Worm (Caenorhabditis elegans) whole organism, late embryonic: ENCODE results near the gene hpl-2.

Experiments used
- C08G9.2 ChIP-seq: sonication (generic microtip); optimal IDR thresholded peaks from 2 replicates; lab custom pipeline; 2016; ENCODE audit warnings: mild to moderate bottlenecking, missing genetic modification characterization, moderate library complexity, missing compliant biosample characterization
- C38D4.7 ChIP-seq: fragments of 200-800 bp; sonication (Bioruptor generic); optimal IDR thresholded peaks from 2 replicates; lab custom pipeline; 2018; ENCODE audit warnings: mild to moderate bottlenecking, missing genetic modification characterization, moderate library complexity, missing compliant biosample characterization
- F13H6.1 ChIP-seq: sonication (generic microtip); optimal IDR thresholded peaks from 2 replicates; lab custom pipeline; 2016; ENCODE audit warnings: missing genetic modification characterization, missing compliant biosample characterization
- K02D7.2 ChIP-seq: sonication (generic microtip); optimal IDR thresholded peaks from 2 replicates; lab custom pipeline; 2017; ENCODE audit warnings: mild to moderate bottlenecking, missing genetic modification characterization, missing compliant biosample characterization
- K09A11.1 ChIP-seq: sonication (generic microtip); optimal IDR thresholded peaks from 2 replicates; lab custom pipeline; 2017; ENCODE audit warnings: antibody characterized with exemption, mild to moderate bottlenecking, missing genetic modification characterization, missing compliant biosample characterization; ENCODE audit not compliant: insufficient read depth
- Y22D7AL.16 ChIP-seq: sonication (generic microtip); optimal IDR thresholded peaks from 2 replicates; lab custom pipeline; 2016; ENCODE audit warnings: missing genetic modification characterization, missing compliant biosample characterization
- ahr-1 ChIP-seq: sonication (generic microtip); optimal IDR thresholded peaks from 2 replicates; lab custom pipeline; 2016; ENCODE audit warnings: missing genetic modification characterization, missing compliant biosample characterization
- ceh-14 ChIP-seq: sonication (generic microtip); optimal IDR thresholded peaks from 2 replicates; lab custom pipeline; 2016; ENCODE audit warnings: missing genotype, missing genetic modification characterization, missing compliant biosample characterization
- ceh-18 ChIP-seq: sonication (generic microtip); optimal IDR thresholded peaks from 2 replicates; lab custom pipeline; 2016; ENCODE audit warnings: missing genetic modification characterization, missing compliant biosample characterization
- ceh-30 ChIP-seq: fragments of 150-350 bp; optimal IDR thresholded peaks from 2 replicates; lab custom pipeline; 2014; ENCODE audit warnings: missing biosample characterization, missing genetic modification characterization
- ceh-31 ChIP-seq: sonication (generic microtip); optimal IDR thresholded peaks from 2 replicates; lab custom pipeline; 2016; ENCODE audit warnings: missing genetic modification characterization, missing compliant biosample characterization
- ceh-45 ChIP-seq: fragments of 200-800 bp; sonication (Bioruptor generic); IDR thresholded peaks from 2 replicates; pipeline ENCODE4 v1.3.6; 2022; ENCODE audit warnings: missing genetic modification reagents, missing genetic modification characterization, missing compliant biosample characterization
- ceh-6 ChIP-seq: fragments of 200-800 bp; sonication (Bioruptor generic); optimal IDR thresholded peaks from 2 replicates; lab custom pipeline; 2018; ENCODE audit warnings: mild to moderate bottlenecking, missing genetic modification characterization, missing compliant biosample characterization
- che-1 ChIP-seq: sonication (generic microtip); optimal IDR thresholded peaks from 2 replicates; lab custom pipeline; 2016; ENCODE audit warnings: mild to moderate bottlenecking, missing genetic modification characterization, missing compliant biosample characterization
- dmd-4 ChIP-seq: sonication (generic microtip); optimal IDR thresholded peaks from 2 replicates; lab custom pipeline; 2016; ENCODE audit warnings: borderline replicate concordance, missing genetic modification characterization, missing compliant biosample characterization
- dve-1 ChIP-seq: sonication (generic microtip); optimal IDR thresholded peaks from 2 replicates; lab custom pipeline; 2017; ENCODE audit warnings: antibody characterized with exemption, mild to moderate bottlenecking, missing genetic modification characterization, missing compliant biosample characterization
- elt-4 ChIP-seq: sonication (generic microtip); optimal IDR thresholded peaks from 2 replicates; lab custom pipeline; 2016; ENCODE audit warnings: missing genetic modification characterization, missing compliant biosample characterization
- ets-4 ChIP-seq: sonication (generic microtip); optimal IDR thresholded peaks from 2 replicates; lab custom pipeline; 2016; ENCODE audit warnings: missing genetic modification characterization, missing compliant biosample characterization
- eyg-1 ChIP-seq: sonication (generic microtip); optimal IDR thresholded peaks from 2 replicates; lab custom pipeline; 2016; ENCODE audit warnings: missing genotype, missing genetic modification characterization, missing compliant biosample characterization
- fax-1 ChIP-seq: sonication (generic microtip); optimal IDR thresholded peaks from 2 replicates; lab custom pipeline; 2016; ENCODE audit warnings: missing genotype, missing genetic modification characterization, missing compliant biosample characterization
- fkh-10 ChIP-seq: fragments of 150-350 bp; optimal IDR thresholded peaks from 2 replicates; lab custom pipeline; 2014; ENCODE audit warnings: missing biosample characterization, missing genetic modification reagents, missing genetic modification characterization
- fkh-6 ChIP-seq: sonication (generic microtip); optimal IDR thresholded peaks from 2 replicates; lab custom pipeline; 2016; ENCODE audit warnings: missing genetic modification characterization, missing compliant biosample characterization
- hlh-13 ChIP-seq: fragments of 200-800 bp; sonication (Bioruptor generic); optimal IDR thresholded peaks from 2 replicates; lab custom pipeline; 2018; ENCODE audit warnings: mild to moderate bottlenecking, missing genetic modification characterization, missing compliant biosample characterization
- hlh-15 ChIP-seq: sonication (generic microtip); optimal IDR thresholded peaks from 2 replicates; lab custom pipeline; 2016; ENCODE audit warnings: missing genetic modification characterization, missing compliant biosample characterization
- hlh-30 ChIP-seq: sonication (generic microtip); optimal IDR thresholded peaks from 2 replicates; lab custom pipeline; 2017; ENCODE audit warnings: antibody characterized with exemption, missing genetic modification characterization, missing compliant biosample characterization; ENCODE audit not compliant: insufficient read depth
- hlh-8 ChIP-seq: sonication (generic microtip); optimal IDR thresholded peaks from 2 replicates; lab custom pipeline; 2016; ENCODE audit warnings: missing genotype, missing genetic modification characterization, missing compliant biosample characterization
- lim-6 ChIP-seq: sonication (generic microtip); optimal IDR thresholded peaks from 2 replicates; lab custom pipeline; 2016; ENCODE audit warnings: missing genetic modification characterization, missing compliant biosample characterization
- madf-2 ChIP-seq: sonication (generic microtip); optimal IDR thresholded peaks from 2 replicates; lab custom pipeline; 2017; ENCODE audit warnings: missing genetic modification characterization, missing compliant biosample characterization
- mec-3 ChIP-seq: sonication (generic microtip); optimal IDR thresholded peaks from 2 replicates; lab custom pipeline; 2016; ENCODE audit warnings: borderline replicate concordance, missing genetic modification characterization, missing compliant biosample characterization
- nfya-1 ChIP-seq: sonication (generic microtip); optimal IDR thresholded peaks from 2 replicates; lab custom pipeline; 2017; ENCODE audit warnings: missing genetic modification characterization, mild to moderate bottlenecking, missing compliant biosample characterization, antibody characterized with exemption, moderate library complexity
- nhr-232 ChIP-seq: sonication (generic microtip); optimal IDR thresholded peaks from 2 replicates; lab custom pipeline; 2016; ENCODE audit warnings: missing genetic modification characterization, missing compliant biosample characterization
- npax-4 ChIP-seq: sonication (generic microtip); optimal IDR thresholded peaks from 2 replicates; lab custom pipeline; 2016; ENCODE audit warnings: missing genetic modification characterization, missing compliant biosample characterization
- pat-9 ChIP-seq: fragments of 200-800 bp; sonication (Bioruptor generic); optimal IDR thresholded peaks from 2 replicates; lab custom pipeline; 2018; ENCODE audit warnings: mild to moderate bottlenecking, missing genetic modification characterization, moderate library complexity, missing compliant biosample characterization
- pax-1 ChIP-seq: fragments of 150-350 bp; optimal IDR thresholded peaks from 2 replicates; lab custom pipeline; 2014; ENCODE audit warnings: missing biosample characterization, missing genetic modification characterization
- pha-2 ChIP-seq: sonication (generic microtip); optimal IDR thresholded peaks from 2 replicates; lab custom pipeline; 2017; ENCODE audit warnings: mild to moderate bottlenecking, missing genetic modification characterization, missing compliant biosample characterization
- pha-4 ChIP-seq: fragments of 150-350 bp; optimal IDR thresholded peaks from 2 replicates; lab custom pipeline; 2018; ENCODE audit warnings: missing biosample characterization, missing genetic modification reagents, missing genetic modification characterization
- pros-1 ChIP-seq: fragments of 150-350 bp; optimal IDR thresholded peaks from 2 replicates; lab custom pipeline; 2014; ENCODE audit warnings: missing biosample characterization, missing genetic modification reagents, missing genetic modification characterization
- ref-2 ChIP-seq: sonication (generic microtip); optimal IDR thresholded peaks from 2 replicates; lab custom pipeline; 2016; ENCODE audit warnings: missing genetic modification characterization, missing compliant biosample characterization
- rnt-1 ChIP-seq: sonication (generic microtip); optimal IDR thresholded peaks from 2 replicates; lab custom pipeline; 2016; ENCODE audit warnings: missing genetic modification characterization, missing compliant biosample characterization
- sdc-2 ChIP-seq: sonication (generic microtip); optimal IDR thresholded peaks from 2 replicates; lab custom pipeline; 2016; ENCODE audit warnings: missing genotype, missing genetic modification characterization, missing compliant biosample characterization
- sox-2 ChIP-seq: fragments of 200-800 bp; sonication (Bioruptor generic); IDR thresholded peaks from 2 replicates; pipeline ENCODE4 v1.3.6; 2022; ENCODE audit warnings: missing genetic modification reagents, missing genetic modification characterization, missing compliant biosample characterization
- sox-4 ChIP-seq: sonication (generic microtip); optimal IDR thresholded peaks from 2 replicates; lab custom pipeline; 2017; ENCODE audit warnings: mild to moderate bottlenecking, missing genetic modification characterization, inconsistent platforms, missing compliant biosample characterization
- syd-9 ChIP-seq: sonication (generic microtip); optimal IDR thresholded peaks from 2 replicates; lab custom pipeline; 2016; ENCODE audit warnings: mild to moderate bottlenecking, missing genetic modification characterization, moderate library complexity, missing compliant biosample characterization
- tbx-2 ChIP-seq: sonication (generic microtip); optimal IDR thresholded peaks from 2 replicates; lab custom pipeline; 2016; ENCODE audit warnings: missing genetic modification characterization, missing compliant biosample characterization
- unc-3 ChIP-seq, 2 experiments: fragments of 200-800 bp in 1 of 2; sonication (Bioruptor generic) in 1 of 2; sonication (generic microtip) in 1 of 2; conservative IDR thresholded peaks in 1 of 2; optimal IDR thresholded peaks in 1 of 2; 2 replicates each; pipeline versions ENCODE4 v1.3.6 to Lab custom; 2016 to 2022; ENCODE audit warnings: missing compliant biosample characterization in 2 of 2, missing genetic modification characterization in 2 of 2, missing genetic modification reagents in 1 of 2
- unc-55 ChIP-seq: sonication (generic microtip); optimal IDR thresholded peaks from 2 replicates; lab custom pipeline; 2017; ENCODE audit warnings: missing biosample characterization, missing genetic modification reagents, missing genetic modification characterization
- unc-86 ChIP-seq: sonication (generic microtip); optimal IDR thresholded peaks from 2 replicates; lab custom pipeline; 2016; ENCODE audit warnings: missing genetic modification characterization, missing compliant biosample characterization
- zip-5 ChIP-seq: sonication (generic microtip); optimal IDR thresholded peaks from 2 replicates; lab custom pipeline; 2016; ENCODE audit warnings: missing genetic modification characterization, missing compliant biosample characterization

Gene hpl-2

DNA sequence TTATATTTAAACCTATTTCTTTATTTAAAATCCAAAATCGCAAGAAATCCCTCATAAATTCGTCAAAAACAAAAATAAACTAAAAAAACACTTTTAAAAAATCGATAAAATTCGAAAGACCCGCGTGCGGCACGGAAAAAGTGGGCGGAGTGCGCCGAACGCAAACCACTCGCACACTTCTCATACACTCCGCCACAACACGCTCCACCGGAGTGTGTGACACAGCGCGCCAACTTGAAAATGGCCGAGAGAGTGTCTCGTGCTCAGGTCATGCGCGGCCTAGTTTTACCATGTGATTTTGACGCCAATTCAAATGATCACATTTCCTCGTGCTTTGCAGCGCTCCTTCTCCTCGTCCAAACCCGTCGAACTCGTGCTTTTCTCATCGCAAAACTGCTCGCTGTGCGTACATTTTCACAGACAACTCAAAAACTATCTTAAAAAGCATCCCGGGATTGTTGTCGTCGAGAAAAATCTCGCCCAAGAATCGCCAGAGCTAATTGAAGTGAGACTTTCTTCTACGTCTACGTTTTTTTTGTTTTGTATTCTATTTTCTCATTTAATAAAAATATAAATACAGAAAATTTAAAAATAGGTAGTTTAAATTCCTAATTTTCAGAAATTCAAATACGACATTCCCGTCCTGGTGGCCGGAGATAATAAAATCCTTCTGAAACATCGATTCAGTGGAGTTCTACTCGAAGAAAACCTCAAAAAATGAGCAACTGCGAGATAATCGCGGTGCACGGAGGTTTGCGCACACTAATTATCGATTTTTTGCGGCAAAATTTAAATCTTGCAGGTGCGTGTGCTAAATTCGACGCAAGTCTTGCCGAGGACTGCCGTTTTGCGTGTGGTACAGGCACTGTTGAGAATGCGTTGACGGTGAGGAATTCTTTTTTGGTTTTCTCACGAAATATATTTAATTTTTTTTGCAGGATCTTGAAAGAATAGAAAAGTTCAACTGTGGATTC lies 4.0 kb upstream of the hpl-2 start, which contains the start of gene tasp-1 (continued):
- TF ChIP-seq nfya-1 (peak; percentile 99), ceh-45 (GFP tag; lab: Robert Waterston, UW) (peak; percentile 93), sox-2 (GFP tag; lab: Robert Waterston, UW) (peak; percentile 93), lim-6 (tag; lab: Kevin White, UChicago) (peak; percentile 98), ets-4 (peak; percentile 99), sdc-2 (tag; lab: Kevin White, UChicago) (peak; percentile 90), ceh-30 (peak; percentile 29), ceh-14 (tag; lab: Kevin White, UChicago) (peak; percentile 99), elt-4 (peak; percentile 26), sox-4 (tag; lab: Kevin White, UChicago) (peak; percentile 91), C08G9.2 (tag; lab: Kevin White, UChicago) (peak; percentile 98), ref-2 (tag; lab: Kevin White, UChicago) (peak; percentile 100), ceh-31 (peak; percentile 100), zip-5 (peak; percentile 90), Y22D7AL.16 (tag; lab: Kevin White, UChicago) (peak; percentile 92), ceh-18 (peak; percentile 100), che-1 (tag; lab: Kevin White, UChicago) (peak; percentile 83), pax-1 (tag; lab: Kevin White, UChicago) (peak; percentile 88), hlh-30 (tag; lab: Kevin White, UChicago) (peak; percentile 100), tbx-2 (peak; percentile 100), nhr-232 (peak; percentile 62), madf-2 (tag; lab: Kevin White, UChicago) (peak; percentile 98), hlh-15 (tag; lab: Kevin White, UChicago) (peak; percentile 83), ahr-1 (peak; percentile 97), ceh-6 (GFP tag; lab: Kevin White, UChicago) (peak; percentile 90), C38D4.7 (GFP tag; lab: Kevin White, UChicago) (peak; percentile 80), K09A11.1 (tag; lab: Kevin White, UChicago) (peak; percentile 95), rnt-1 (peak; percentile 100), dmd-4 (tag; lab: Kevin White, UChicago) (peak; percentile 97), unc-55 (GFP tag; lab: Kevin White, UChicago) (peak; percentile 93), F13H6.1 (tag; lab: Kevin White, UChicago) (peak; percentile 98), dve-1 (tag; lab: Kevin White, UChicago) (peak; percentile 98), pros-1 (tag; lab: Kevin White, UChicago) (peak; percentile 100), fkh-6 (tag; lab: Kevin White, UChicago) (peak; percentile 87), syd-9 (tag; lab: Kevin White, UChicago) (peak; percentile 97), pha-2 (peak; percentile 90), mec-3 (tag; lab: Kevin White, UChicago) (peak; percentile 98), unc-86 (tag; lab: Kevin White, UChicago) (peak; percentile 99), pat-9 (peak; percentile 98), fkh-10 (GFP tag; lab: Kevin White, UChicago) (peak; percentile 94), pha-4 (tag; lab: Kevin White, UChicago) (no peak), hlh-8 (tag; lab: Kevin White, UChicago) (peak; percentile 98), eyg-1 (peak; percentile 94), unc-3 (GFP tag; conservative IDR thresholded peaks at IDR 0.05; lab: Robert Waterston, UW) (peak; percentile 96), unc-3 (tag; optimal IDR thresholded peaks at IDR 0.05; lab: Kevin White, UChicago) (peak; percentile 97), fax-1 (peak; percentile 92), K02D7.2 (tag; lab: Kevin White, UChicago) (peak; percentile 92), hlh-13 (peak; percentile 90), npax-4 (tag; lab: Kevin White, UChicago) (peak; percentile 62)
